Worm (Caenorhabditis elegans) whole organism, midembryonic: Measurements from ENCODE around the gene hsp-43.

Source experiments
- T22C8.4 ChIP-seq: fragments of 200-800 bp; sonication (Bioruptor generic); IDR thresholded peaks from 2 replicates; pipeline ENCODE4 v1.3.6; 2022; ENCODE audit warnings: missing genetic modification characterization, missing compliant biosample characterization
- cog-1 ChIP-seq: sonication (generic microtip); optimal IDR thresholded peaks from 2 replicates; lab custom pipeline; 2016; ENCODE audit warnings: missing genetic modification characterization, missing compliant biosample characterization
- flt-1 ChIP-seq: fragments of 200-800 bp; sonication (Bioruptor generic); IDR thresholded peaks from 2 replicates; pipeline ENCODE4 v1.3.6; 2022; ENCODE audit warnings: missing genetic modification characterization, missing compliant biosample characterization
- klf-2 ChIP-seq: fragments of 200-800 bp; sonication (Bioruptor generic); conservative IDR thresholded peaks from 2 replicates; pipeline ENCODE4 v1.3.6; 2022; ENCODE audit warnings: missing genetic modification reagents, missing genetic modification characterization, missing compliant biosample characterization
- med-1 ChIP-seq: sonication (generic microtip); optimal IDR thresholded peaks from 2 replicates; lab custom pipeline; 2017; ENCODE audit warnings: missing genetic modification characterization, mild to moderate bottlenecking, missing compliant biosample characterization, antibody characterized with exemption, missing genetic modification reagents; ENCODE audit not compliant: insufficient read depth
- ref-1 ChIP-seq: fragments of 200-800 bp; sonication (Bioruptor generic); conservative IDR thresholded peaks from 2 replicates; pipeline ENCODE4 v1.3.6; 2022; ENCODE audit warnings: missing genetic modification reagents, missing genetic modification characterization, missing compliant biosample characterization
- tab-1 ChIP-seq: fragments of 200-800 bp; sonication (Bioruptor generic); IDR thresholded peaks from 2 replicates; pipeline ENCODE4 v1.3.6; 2022; ENCODE audit warnings: missing genetic modification characterization, missing compliant biosample characterization
- ztf-23 ChIP-seq: fragments of 200-800 bp; sonication (Bioruptor generic); IDR thresholded peaks from 2 replicates; pipeline ENCODE4 v1.3.6; 2022; ENCODE audit warnings: missing genetic modification reagents, missing genetic modification characterization, missing compliant biosample characterization
- ztf-29 ChIP-seq: fragments of 200-800 bp; sonication (Bioruptor generic); IDR thresholded peaks from 2 replicates; pipeline ENCODE4 v1.3.6; 2022; ENCODE audit warnings: missing genetic modification reagents, missing genetic modification characterization, missing compliant biosample characterization

hsp-43 gene

DNA sequence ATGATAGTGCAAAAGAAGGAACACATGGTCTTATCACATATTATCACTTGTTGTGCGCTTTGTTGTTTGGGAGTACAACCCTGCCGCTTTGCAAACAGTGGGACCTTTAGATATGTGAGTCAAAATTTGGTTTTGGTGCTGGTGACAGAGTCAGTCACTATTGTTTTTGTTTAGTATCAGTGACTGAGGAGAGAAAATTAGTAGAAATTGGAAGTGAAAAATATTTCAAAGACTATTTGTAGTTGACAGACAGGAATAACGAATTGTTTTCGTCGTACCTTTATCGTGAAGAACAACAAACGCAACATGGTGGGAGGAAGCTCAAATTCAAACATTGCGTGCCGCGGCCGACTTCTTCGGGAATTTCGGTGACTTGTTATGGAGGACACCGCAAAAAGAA, 18.8 kb downstream of the hsp-43 start, which contains the start of gene lrch-1:
lrch-1 (minus strand) TSS at position 101 of the 400 bp plus-strand sequence.
- no peak for TF ChIP-seq ztf-23 (GFP tag; lab: Robert Waterston, UW)
- TF ChIP-seq ztf-29 (GFP tag; lab: Robert Waterston, UW): no peak
- TF ChIP-seq T22C8.4 (GFP tag; lab: Robert Waterston, UW): no peak
- TF ChIP-seq tab-1 (GFP tag; lab: Robert Waterston, UW): no peak
- TF ChIP-seq flt-1 (GFP tag; lab: Robert Waterston, UW): no peak
- TF ChIP-seq med-1 (GFP tag; lab: Kevin White, UChicago): no peak
- TF ChIP-seq klf-2 (GFP tag; lab: Robert Waterston, UW): no peak
- no peak for TF ChIP-seq ref-1 (GFP tag; lab: Robert Waterston, UW)
- no peak for TF ChIP-seq cog-1

ce11 chrX:6211322-6211820, 24.0 kb downstream of the hsp-43 start:
- no peak for TF ChIP-seq ref-1 (GFP tag; lab: Robert Waterston, UW)
- TF ChIP-seq ztf-29 (GFP tag; lab: Robert Waterston, UW): no peak
- no peak for TF ChIP-seq med-1 (GFP tag; lab: Kevin White, UChicago)
- no peak for TF ChIP-seq klf-2 (GFP tag; lab: Robert Waterston, UW)
- TF ChIP-seq tab-1 (GFP tag; lab: Robert Waterston, UW): no peak; the same call in 1 of the 2 replicates
- TF ChIP-seq cog-1: no peak
- no peak for TF ChIP-seq flt-1 (GFP tag; lab: Robert Waterston, UW)

DNA sequence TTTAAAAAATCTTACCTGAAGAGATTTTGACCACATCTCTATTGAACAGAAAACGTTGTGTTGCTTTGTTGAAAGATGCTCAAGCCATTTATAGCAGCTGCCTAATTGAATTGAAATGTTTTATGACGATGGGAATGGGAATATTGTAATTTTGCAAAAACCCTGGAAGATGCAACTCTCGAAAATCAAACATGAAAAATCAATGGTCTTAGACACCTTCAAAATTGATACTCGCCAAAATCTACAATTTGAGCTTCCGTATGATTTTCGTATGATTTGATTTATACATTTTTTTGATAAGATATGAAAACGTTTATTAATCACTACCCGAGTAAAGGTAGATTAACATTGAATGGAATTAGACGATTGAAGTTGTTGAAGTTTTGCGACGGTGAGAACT, 26.9 kb downstream of the hsp-43 start, which contains the start of gene C14F11.7:
C14F11.7 (minus strand) TSS at position 101 of the 400 bp plus-strand sequence.
- no peak for TF ChIP-seq flt-1 (GFP tag; lab: Robert Waterston, UW)
- TF ChIP-seq cog-1: no peak
- no peak for TF ChIP-seq ztf-23 (GFP tag; lab: Robert Waterston, UW)
- no peak for TF ChIP-seq T22C8.4 (GFP tag; lab: Robert Waterston, UW)
- no peak for TF ChIP-seq med-1 (GFP tag; lab: Kevin White, UChicago)
- TF ChIP-seq ztf-29 (GFP tag; lab: Robert Waterston, UW): no peak
- no peak for TF ChIP-seq ref-1 (GFP tag; lab: Robert Waterston, UW)
- no peak for TF ChIP-seq klf-2 (GFP tag; lab: Robert Waterston, UW)
- no peak for TF ChIP-seq tab-1 (GFP tag; lab: Robert Waterston, UW)

DNA sequence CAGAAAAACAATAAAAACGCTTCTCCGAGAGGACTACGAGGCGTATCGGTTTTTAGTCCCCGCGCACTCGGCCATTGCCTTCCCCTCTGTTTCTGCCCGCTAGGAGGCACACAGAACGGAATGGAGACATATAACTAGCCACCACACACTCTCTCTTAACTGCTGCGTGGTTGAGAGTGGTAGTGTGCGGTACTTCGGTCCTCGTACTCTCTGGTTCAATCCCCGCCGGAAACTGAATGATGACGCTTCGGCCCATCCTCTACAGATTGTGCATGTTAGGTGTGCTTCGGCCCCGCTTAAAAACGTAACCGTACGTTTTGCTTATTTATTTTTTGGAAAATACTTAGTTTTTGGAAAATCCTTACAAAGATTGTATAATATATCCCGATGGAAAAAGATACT, 27.7 kb downstream of the hsp-43 start, which contains the start of gene T13C5.6:
T13C5.6 (minus strand) TSS at position 1 of the 402 bp plus-strand sequence.
- TF ChIP-seq tab-1 (GFP tag; lab: Robert Waterston, UW) (peak; percentile 99), T22C8.4 (GFP tag; lab: Robert Waterston, UW) (peak; percentile 95), flt-1 (GFP tag; lab: Robert Waterston, UW) (peak; percentile 98), cog-1 (peak; percentile 94), klf-2 (GFP tag; lab: Robert Waterston, UW) (peak; percentile 98), med-1 (GFP tag; lab: Kevin White, UChicago) (peak; percentile 74), ref-1 (GFP tag; lab: Robert Waterston, UW) (peak; percentile 92), ztf-23 (GFP tag; lab: Robert Waterston, UW) (peak; percentile 97), ztf-29 (GFP tag; lab: Robert Waterston, UW) (peak; percentile 93)

DNA sequence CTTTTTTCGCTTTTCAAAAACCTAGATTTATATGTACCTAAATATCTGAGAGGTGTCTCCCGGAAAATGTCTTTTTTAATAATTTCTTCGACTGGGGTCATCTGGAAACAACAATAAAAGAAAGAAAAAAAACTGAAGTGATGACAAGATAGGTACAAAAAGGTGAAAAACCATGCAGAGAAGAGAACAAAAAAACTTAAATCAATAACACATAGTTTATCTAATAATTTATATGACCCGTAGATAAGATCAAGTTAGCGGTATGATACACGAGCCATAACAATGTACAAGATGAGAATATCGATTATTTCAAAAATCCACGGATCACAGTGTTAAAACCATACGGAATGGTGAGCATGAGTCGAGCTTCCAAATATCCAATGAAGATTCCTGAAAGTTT, 29.0 kb downstream of the hsp-43 start, which contains the start of gene mtp-18:
mtp-18 (minus strand) TSS at position 101 of the 400 bp plus-strand sequence.
- TF ChIP-seq T22C8.4 (GFP tag; lab: Robert Waterston, UW): no peak
- no peak for TF ChIP-seq ref-1 (GFP tag; lab: Robert Waterston, UW)
- TF ChIP-seq ztf-29 (GFP tag; lab: Robert Waterston, UW): no peak
- no peak for TF ChIP-seq ztf-23 (GFP tag; lab: Robert Waterston, UW)
- no peak for TF ChIP-seq tab-1 (GFP tag; lab: Robert Waterston, UW)
- TF ChIP-seq med-1 (GFP tag; lab: Kevin White, UChicago): no peak
- no peak for TF ChIP-seq flt-1 (GFP tag; lab: Robert Waterston, UW)
- no peak for TF ChIP-seq klf-2 (GFP tag; lab: Robert Waterston, UW)
- TF ChIP-seq cog-1: no peak

ce11 chrX:6205325-6205724, 30.0 kb downstream of the hsp-43 start:
- TF ChIP-seq ref-1 (GFP tag; lab: Robert Waterston, UW) (no peak), ztf-29 (GFP tag; lab: Robert Waterston, UW) (no peak), ztf-23 (GFP tag; lab: Robert Waterston, UW) (no peak)

ce11 chrX:6204696-6205232, 30.6 kb downstream of the hsp-43 start, which contains the start of gene bca-1:
Gene bca-1 (minus strand): TSS chrX:6204746.
- no peak for TF ChIP-seq ztf-23 (GFP tag; lab: Robert Waterston, UW)
- no peak for TF ChIP-seq klf-2 (GFP tag; lab: Robert Waterston, UW)
- TF ChIP-seq T22C8.4 (GFP tag; lab: Robert Waterston, UW): no peak
- TF ChIP-seq med-1 (GFP tag; lab: Kevin White, UChicago): no peak
- no peak for TF ChIP-seq ref-1 (GFP tag; lab: Robert Waterston, UW)
- no peak for TF ChIP-seq flt-1 (GFP tag; lab: Robert Waterston, UW)
- TF ChIP-seq cog-1: no peak
- TF ChIP-seq ztf-29 (GFP tag; lab: Robert Waterston, UW): no peak
- TF ChIP-seq tab-1 (GFP tag; lab: Robert Waterston, UW): no peak

DNA sequence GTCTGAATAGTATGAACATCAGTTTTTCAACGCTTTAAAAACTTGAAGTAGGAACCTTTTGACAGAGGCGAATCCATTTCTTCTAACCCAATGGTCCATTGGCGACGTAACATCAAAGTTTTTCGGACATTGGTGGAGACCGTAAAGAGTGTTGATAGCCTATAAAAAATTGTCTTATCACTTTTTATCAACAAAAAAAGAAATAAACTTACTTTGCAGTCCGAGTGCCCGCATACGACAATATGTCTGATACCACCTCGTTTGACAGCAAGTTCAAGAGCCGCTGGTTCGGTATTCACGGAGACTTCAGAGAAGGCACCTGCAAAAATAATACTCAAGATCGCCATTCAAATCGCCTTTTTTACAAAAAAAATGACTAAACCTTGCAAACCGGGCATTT, 32.0 kb downstream of the hsp-43 start:
- TF ChIP-seq ztf-23 (GFP tag; lab: Robert Waterston, UW) (no peak), klf-2 (GFP tag; lab: Robert Waterston, UW) (no peak), ztf-29 (GFP tag; lab: Robert Waterston, UW) (no peak), flt-1 (GFP tag; lab: Robert Waterston, UW) (no peak), ref-1 (GFP tag; lab: Robert Waterston, UW) (no peak), cog-1 (no peak), T22C8.4 (GFP tag; lab: Robert Waterston, UW) (no peak), tab-1 (GFP tag; lab: Robert Waterston, UW) (no peak), med-1 (GFP tag; lab: Kevin White, UChicago) (no peak)
